Fruit fly (Drosophila melanogaster): ENCODE results near the gene CG12498.

Gene CG12498

dm6 chrX:2789285-2790054 is 20.2 kb upstream of the CG12498 start (continued):
- TF ChIP-seq repo (GFP tag; optimal IDR thresholded peaks at IDR 0.05) (no peak), CG31388 (GFP tag; optimal IDR thresholded peaks at IDR 0.05) (no peak), CG32772 (GFP tag; IDR thresholded peaks at IDR 0.05) (no peak), CG7357 (GFP tag; IDR thresholded peaks at IDR 0.05) (no peak), fd96Cb (tag; optimal IDR thresholded peaks at IDR 0.05) (no peak), sens-2 (GFP tag; IDR thresholded peaks at IDR 0.05) (no peak), croc (GFP tag; conservative IDR thresholded peaks at IDR 0.05) (no peak), HHEX (GFP tag; optimal IDR thresholded peaks at IDR 0.05) (no peak), D19A (tag; optimal IDR thresholded peaks at IDR 0.05) (no peak), maf-S (GFP tag; optimal IDR thresholded peaks at IDR 0.05) (no peak), peb (GFP tag; IDR thresholded peaks at IDR 0.05) (no peak), nerfin-2 (GFP tag; IDR thresholded peaks at IDR 0.05; ENCODE audit: partially characterized antibody) (no peak), CG10543 (GFP tag; optimal IDR thresholded peaks at IDR 0.05) (no peak), CG4360 (GFP tag; IDR thresholded peaks at IDR 0.05) (peak; percentile 51; the same call in 1 of the 2 replicates), Atf6 (GFP tag; IDR thresholded peaks at IDR 0.05) (no peak), Lhr (GFP tag; optimal IDR thresholded peaks at IDR 0.05) (no peak), vfl (GFP tag; optimal IDR thresholded peaks at IDR 0.05) (no peak), CG13287 (GFP tag; IDR thresholded peaks at IDR 0.05; ENCODE audit: partially characterized antibody) (no peak), CG18599 (GFP tag; optimal IDR thresholded peaks at IDR 0.05) (peak; percentile 10), CG8388 (GFP tag; optimal IDR thresholded peaks at IDR 0.05) (no peak), CG11560 (tag; IDR thresholded peaks at IDR 0.05) (no peak), Dp (GFP tag; optimal IDR thresholded peaks at IDR 0.05) (no peak), rib (GFP tag; IDR thresholded peaks at IDR 0.05) (no peak), aop (GFP tag; IDR thresholded peaks at IDR 0.05) (no peak), CG10267 (tag; optimal IDR thresholded peaks at IDR 0.05) (no peak), CG4328 (GFP tag; optimal IDR thresholded peaks at IDR 0.05) (no peak), hbn (GFP tag; IDR thresholded peaks at IDR 0.05; ENCODE audit: partially characterized antibody) (no peak), tna (GFP tag; IDR thresholded peaks at IDR 0.05; ENCODE audit: partially characterized antibody) (no peak), Trl (optimal IDR thresholded peaks at IDR 0.05) (peak; percentile 91 to 92), Trl (GFP tag; optimal IDR thresholded peaks at IDR 0.05) (no peak), ac (GFP tag; optimal IDR thresholded peaks at IDR 0.05) (no peak), al (GFP tag; IDR thresholded peaks at IDR 0.05) (no peak), sr (GFP tag; IDR thresholded peaks at IDR 0.05) (0 out of 3 replicates have a peak, but pooled peaks have one; percentile 6), CG1647 (GFP tag; optimal IDR thresholded peaks at IDR 0.05) (no peak), yki (optimal IDR thresholded peaks at IDR 0.05) (peak; percentile 47), fru (optimal IDR thresholded peaks at IDR 0.05) (no peak), CG7556 (GFP tag; optimal IDR thresholded peaks at IDR 0.05) (peak; percentile 16), CG1529 (GFP tag; optimal IDR thresholded peaks at IDR 0.05) (no peak), CG3838 (GFP tag; optimal IDR thresholded peaks at IDR 0.05) (no peak), cad (GFP tag; optimal IDR thresholded peaks at IDR 0.05) (no peak), CG4730 (GFP tag; IDR thresholded peaks at IDR 0.05) (no peak), CG7786 (GFP tag; optimal IDR thresholded peaks at IDR 0.05) (no peak), wor (GFP tag; IDR thresholded peaks at IDR 0.05) (no peak), Elba2 (GFP tag; optimal IDR thresholded peaks at IDR 0.05) (no peak), CG8478 (optimal IDR thresholded peaks at IDR 0.05) (no peak), CG10274 (GFP tag; optimal IDR thresholded peaks at IDR 0.05) (no peak)
